Worm (Caenorhabditis elegans) whole organism, young adult: ENCODE data around the gene C18H9.5.

Experiments
- B0035.1 ChIP-seq: sonication (generic microtip); optimal IDR thresholded peaks from 2 replicates; lab custom pipeline; 2016; ENCODE audit warnings: missing genetic modification characterization, mild to moderate bottlenecking, missing compliant biosample characterization, missing genotype, missing genetic modification reagents
- Y56A3A.18 ChIP-seq: fragments of 200-800 bp; sonication (Bioruptor generic); IDR thresholded peaks from 2 replicates; pipeline ENCODE4 v1.3.6; 2022; ENCODE audit warnings: missing genetic modification reagents, missing genetic modification characterization, missing compliant biosample characterization
- akir-1 ChIP-seq: fragments of 200-800 bp; sonication (Bioruptor generic); optimal IDR thresholded peaks from 2 replicates; lab custom pipeline; 2018; ENCODE audit warnings: mild to moderate bottlenecking, missing genetic modification characterization, moderate library complexity, missing compliant biosample characterization
- ama-1 ChIP-seq, 3 experiments: fragments of 150-350 bp in 1 of 3; sonication (generic microtip) in 2 of 3; optimal IDR thresholded peaks; 2 replicates each; lab custom pipeline; 2014 to 2018; ENCODE audit warnings: missing biosample characterization in 2 of 3, missing genetic modification characterization in 2 of 3, missing genetic modification reagents in 2 of 3
- cebp-1 ChIP-seq, 2 experiments: fragments of 200-800 bp in 1 of 2; sonication (Bioruptor generic) in 1 of 2; sonication (generic microtip) in 1 of 2; IDR thresholded peaks in 1 of 2; optimal IDR thresholded peaks in 1 of 2; 2 replicates each; pipeline versions ENCODE4 v1.3.6 to Lab custom; 2017 to 2022; ENCODE audit warnings: missing compliant biosample characterization in 2 of 2, missing genetic modification characterization in 2 of 2, mild to moderate bottlenecking in 1 of 2, missing genetic modification reagents in 1 of 2, moderate library complexity in 1 of 2
- ceh-100 ChIP-seq: fragments of 200-800 bp; sonication (Bioruptor generic); IDR thresholded peaks from 2 replicates; pipeline ENCODE4 v1.3.6; 2022; ENCODE audit warnings: missing genetic modification reagents, missing genetic modification characterization, missing compliant biosample characterization
- snpc-3.4 ChIP-seq: sonication (generic microtip); optimal IDR thresholded peaks from 2 replicates; lab custom pipeline; 2017; ENCODE audit warnings: missing genetic modification characterization, mild to moderate bottlenecking, missing compliant biosample characterization, antibody characterized with exemption, moderate library complexity, missing genotype, missing genetic modification reagents

ce11 chrII:6741428-6741827 lies 46.1 kb upstream of the C18H9.5 start, which contains the start of gene exos-8:
- peak; percentile 44 for TF ChIP-seq akir-1 (GFP tag; lab: Kevin White, UChicago)
- no peak for TF ChIP-seq snpc-3.4 (tag; lab: Kevin White, UChicago)
- TF ChIP-seq B0035.1 (tag; lab: Kevin White, UChicago), result no peak
- TF ChIP-seq Y56A3A.18 (GFP tag; lab: Robert Waterston, UW), result no peak
- TF ChIP-seq ceh-100, result peak; percentile 97
- 0 out of 2 replicates have a peak, but pooled peaks have one; percentile 14 for TF ChIP-seq cebp-1 (GFP tag; IDR thresholded peaks at IDR 0.05; lab: Robert Waterston, UW)
- TF ChIP-seq cebp-1 (tag; optimal IDR thresholded peaks at IDR 0.05; lab: Kevin White, UChicago), result no peak
- no peak for TF ChIP-seq ama-1 (optimal IDR thresholded peaks at IDR 0.05; lab: Kevin White, UChicago)
- no peak for TF ChIP-seq ama-1 (GFP tag; optimal IDR thresholded peaks at IDR 0.05; lab: Kevin White, UChicago)
